Worm (Caenorhabditis elegans) whole organism, midembryonic: ENCODE measurements around the gene fkh-4.
"Not testable (repeated sequence)": the region's sequence is repeated elsewhere in the genome, so short reads cannot be mapped to it uniquely, and the experiment has no call there.

Experiments used
- T22C8.4 ChIP-seq: fragments of 200-800 bp; sonication (Bioruptor generic); IDR thresholded peaks from 2 replicates; pipeline ENCODE4 v1.3.6; 2022; ENCODE audit warnings: missing genetic modification characterization, missing compliant biosample characterization
- cog-1 ChIP-seq: sonication (generic microtip); optimal IDR thresholded peaks from 2 replicates; lab custom pipeline; 2016; ENCODE audit warnings: missing genetic modification characterization, missing compliant biosample characterization
- flt-1 ChIP-seq: fragments of 200-800 bp; sonication (Bioruptor generic); IDR thresholded peaks from 2 replicates; pipeline ENCODE4 v1.3.6; 2022; ENCODE audit warnings: missing genetic modification characterization, missing compliant biosample characterization
- klf-2 ChIP-seq: fragments of 200-800 bp; sonication (Bioruptor generic); conservative IDR thresholded peaks from 2 replicates; pipeline ENCODE4 v1.3.6; 2022; ENCODE audit warnings: missing genetic modification reagents, missing genetic modification characterization, missing compliant biosample characterization
- med-1 ChIP-seq: sonication (generic microtip); optimal IDR thresholded peaks from 2 replicates; lab custom pipeline; 2017; ENCODE audit warnings: missing genetic modification characterization, mild to moderate bottlenecking, missing compliant biosample characterization, antibody characterized with exemption, missing genetic modification reagents; ENCODE audit not compliant: insufficient read depth
- ref-1 ChIP-seq: fragments of 200-800 bp; sonication (Bioruptor generic); conservative IDR thresholded peaks from 2 replicates; pipeline ENCODE4 v1.3.6; 2022; ENCODE audit warnings: missing genetic modification reagents, missing genetic modification characterization, missing compliant biosample characterization
- tab-1 ChIP-seq: fragments of 200-800 bp; sonication (Bioruptor generic); IDR thresholded peaks from 2 replicates; pipeline ENCODE4 v1.3.6; 2022; ENCODE audit warnings: missing genetic modification characterization, missing compliant biosample characterization
- ztf-23 ChIP-seq: fragments of 200-800 bp; sonication (Bioruptor generic); IDR thresholded peaks from 2 replicates; pipeline ENCODE4 v1.3.6; 2022; ENCODE audit warnings: missing genetic modification reagents, missing genetic modification characterization, missing compliant biosample characterization
- ztf-29 ChIP-seq: fragments of 200-800 bp; sonication (Bioruptor generic); IDR thresholded peaks from 2 replicates; pipeline ENCODE4 v1.3.6; 2022; ENCODE audit warnings: missing genetic modification reagents, missing genetic modification characterization, missing compliant biosample characterization

fkh-4 gene

DNA sequence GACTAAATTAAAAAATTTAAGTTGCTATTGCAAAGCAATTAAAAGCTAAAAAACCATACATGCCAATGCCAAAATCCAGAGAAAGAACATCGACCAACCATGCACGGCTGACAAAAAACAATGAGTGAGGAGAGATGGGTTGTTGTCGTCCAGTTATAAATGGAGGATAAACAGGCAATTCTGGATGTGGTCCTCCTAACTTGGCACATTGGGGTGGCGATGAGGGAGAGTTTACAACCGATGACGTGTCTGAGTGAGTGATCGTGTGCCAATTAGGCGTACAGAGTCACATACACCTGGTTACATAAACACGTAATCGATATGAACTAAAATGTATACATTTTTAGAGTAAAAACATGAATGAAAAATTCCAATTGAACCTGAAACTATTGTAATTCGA lies 2.7 kb upstream of the fkh-4 start, which contains the start of gene C29F7.10:
TSS of gene C29F7.10 (minus strand) at position 101 of the 400 bp plus-strand sequence.
- TF ChIP-seq ref-1 (GFP tag; lab: Robert Waterston, UW); T22C8.4 (GFP tag; lab: Robert Waterston, UW); ztf-23: not testable (repeated sequence)

DNA sequence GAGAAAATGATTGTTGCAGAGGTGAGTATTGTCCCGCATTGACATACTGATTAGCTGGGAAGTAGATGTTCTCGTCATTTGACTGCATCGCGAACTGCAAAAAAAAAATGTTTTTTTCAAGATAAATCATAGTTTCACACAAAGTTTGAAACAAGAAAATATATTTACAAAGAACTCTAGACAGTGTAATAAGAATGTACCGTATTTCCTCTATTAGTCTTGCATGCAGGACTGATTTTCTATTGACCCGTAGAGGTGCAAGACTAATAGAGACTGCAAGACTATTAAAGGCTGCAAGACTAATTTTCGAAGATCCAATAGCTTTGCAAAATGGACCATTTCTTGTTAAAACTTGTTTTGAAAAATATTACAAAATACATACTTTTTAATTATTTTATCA lies 5.3 kb downstream of the fkh-4 start, which contains the start of gene fkh-3:
TSS of gene fkh-3 (minus strand) at position 101 of the 400 bp plus-strand sequence.
- no peak for TF ChIP-seq cog-1
- no peak for TF ChIP-seq med-1
- TF ChIP-seq tab-1 (GFP tag; lab: Robert Waterston, UW): no peak
- TF ChIP-seq ztf-29 (GFP tag; lab: Robert Waterston, UW): no peak
- no peak for TF ChIP-seq klf-2 (GFP tag; lab: Robert Waterston, UW)
- TF ChIP-seq ref-1 (GFP tag; lab: Robert Waterston, UW): no peak
- TF ChIP-seq T22C8.4 (GFP tag; lab: Robert Waterston, UW): no peak
- TF ChIP-seq ztf-23: no peak

DNA sequence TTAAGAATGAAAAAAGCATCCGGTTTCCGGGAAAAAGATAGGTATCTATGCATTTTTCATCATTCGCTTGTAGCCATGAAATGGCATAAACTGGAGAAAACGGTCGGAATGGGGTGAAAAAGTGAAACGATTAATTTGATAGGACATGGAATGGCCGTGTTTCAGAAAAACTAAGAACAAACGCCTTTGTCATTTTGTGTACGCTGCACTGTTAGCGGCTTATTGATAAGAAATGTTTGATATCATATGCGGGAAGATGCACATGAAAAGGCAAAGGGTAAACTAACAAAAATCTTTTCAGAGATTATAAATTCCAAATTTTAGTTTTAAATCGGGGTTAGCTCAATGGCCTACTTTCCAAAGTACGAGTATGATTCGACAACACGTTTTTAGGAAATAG lies 7.6 kb downstream of the fkh-4 start:
- TF ChIP-seq ztf-29 (GFP tag; lab: Robert Waterston, UW) (no peak), flt-1 (no peak)

DNA sequence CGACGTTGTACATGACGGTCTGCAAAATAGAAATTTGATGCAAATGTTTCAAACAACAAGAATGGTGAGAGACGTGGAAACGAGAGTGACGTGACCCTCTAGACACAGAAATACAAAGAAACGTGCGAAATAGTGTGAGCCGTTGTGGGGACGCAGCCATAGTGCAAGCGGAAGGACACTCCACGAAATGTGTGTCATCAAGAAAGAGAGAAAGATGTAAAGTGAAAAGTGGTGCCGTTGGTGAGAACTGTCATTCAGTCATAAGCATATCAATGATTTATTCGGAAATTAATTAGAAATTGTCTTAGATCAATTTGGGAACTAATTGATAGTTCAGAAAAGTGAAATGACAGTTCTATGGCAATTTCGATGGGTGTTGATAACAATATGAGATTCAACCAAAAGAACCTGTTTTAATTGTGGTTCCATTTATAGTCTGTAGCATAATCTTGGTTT lies 8.7 kb downstream of the fkh-4 start, which contains the start of gene C29F7.3:
TSS of gene C29F7.3 (minus strand) at position 51 of the 456 bp plus-strand sequence.
- TF ChIP-seq flt-1: no peak
- TF ChIP-seq ztf-23: no peak
- TF ChIP-seq tab-1 (GFP tag; lab: Robert Waterston, UW): no peak
- peak; percentile 58 for TF ChIP-seq cog-1
- no peak for TF ChIP-seq ref-1 (GFP tag; lab: Robert Waterston, UW)
- no peak for TF ChIP-seq med-1
- no peak for TF ChIP-seq T22C8.4 (GFP tag; lab: Robert Waterston, UW)
- TF ChIP-seq klf-2 (GFP tag; lab: Robert Waterston, UW): no peak

DNA sequence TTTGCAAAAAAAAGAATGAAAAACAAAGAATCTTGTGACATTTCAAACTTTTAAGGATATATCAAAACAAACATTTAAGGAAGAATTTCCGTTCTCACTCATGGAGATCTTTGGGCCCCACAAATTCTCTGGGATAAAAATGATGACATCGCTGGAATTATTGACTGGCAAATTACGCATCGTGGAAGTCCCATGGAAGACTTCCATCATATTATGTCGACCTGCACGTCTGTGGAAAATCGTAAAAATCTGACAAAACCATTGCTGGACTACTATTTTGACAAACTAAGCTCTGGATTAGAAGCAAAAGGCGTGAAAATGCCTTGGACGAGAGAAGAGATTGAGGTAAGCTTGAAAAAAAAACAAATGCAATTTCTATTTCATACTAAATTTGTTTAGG lies 11.2 kb downstream of the fkh-4 start:
- no peak for TF ChIP-seq flt-1
- TF ChIP-seq ztf-23: no peak
- TF ChIP-seq T22C8.4 (GFP tag; lab: Robert Waterston, UW): no peak
- TF ChIP-seq med-1: no peak
- no peak for TF ChIP-seq klf-2 (GFP tag; lab: Robert Waterston, UW)
- no peak for TF ChIP-seq cog-1
- TF ChIP-seq ztf-29 (GFP tag; lab: Robert Waterston, UW): no peak
- no peak for TF ChIP-seq tab-1 (GFP tag; lab: Robert Waterston, UW)

DNA sequence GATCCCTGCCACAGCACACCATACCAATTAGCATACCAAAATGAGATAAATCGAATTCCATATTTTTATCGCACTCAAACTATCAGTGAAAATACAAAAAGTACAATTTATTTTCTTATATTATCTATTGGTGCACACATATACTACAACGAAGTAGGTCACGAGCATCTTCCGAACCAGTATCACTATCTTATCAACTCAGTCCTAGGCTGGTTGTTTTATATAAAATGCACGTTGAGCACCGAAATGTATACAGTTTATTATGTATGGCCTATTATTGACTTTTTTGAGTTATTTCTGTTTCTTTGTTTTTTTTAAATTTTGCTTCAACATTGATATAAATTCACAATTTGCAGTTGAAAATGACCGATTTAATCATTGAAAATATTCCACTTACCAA lies 12.9 kb downstream of the fkh-4 start, which contains the start of gene C29F7.2:
TSS of gene C29F7.2 (plus strand) at position 357 of the 400 bp plus-strand sequence.
- TF ChIP-seq cog-1 (no peak), klf-2 (GFP tag; lab: Robert Waterston, UW) (no peak), T22C8.4 (GFP tag; lab: Robert Waterston, UW) (no peak), tab-1 (GFP tag; lab: Robert Waterston, UW) (no peak), med-1 (no peak), ztf-29 (GFP tag; lab: Robert Waterston, UW) (no peak), ref-1 (GFP tag; lab: Robert Waterston, UW) (no peak)

DNA sequence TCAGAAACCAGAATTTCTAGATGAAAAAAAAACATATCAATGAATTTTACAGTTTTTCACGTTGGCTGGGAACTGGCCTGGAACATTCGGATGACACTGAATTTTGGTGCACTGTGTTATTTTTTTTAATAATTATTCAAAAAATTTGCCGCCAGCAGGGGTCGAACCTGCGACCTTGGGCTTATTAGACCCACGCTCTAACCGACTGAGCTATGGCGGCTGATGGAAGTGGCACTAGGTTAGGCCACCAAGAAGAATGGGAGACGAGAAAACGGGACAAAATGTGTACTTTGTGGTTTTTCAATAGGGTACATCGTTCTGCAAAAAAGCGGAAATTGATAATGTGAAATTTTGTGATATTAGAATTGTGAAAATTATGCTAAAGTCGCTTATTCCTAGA lies 13.7 kb downstream of the fkh-4 start:
- peak; percentile 86 for TF ChIP-seq tab-1 (GFP tag; lab: Robert Waterston, UW)
- TF ChIP-seq klf-2 (GFP tag; lab: Robert Waterston, UW): peak; percentile 77
- TF ChIP-seq med-1: no peak
- peak; percentile 65; the same call in 1 of the 2 replicates for TF ChIP-seq ztf-23
- TF ChIP-seq T22C8.4 (GFP tag; lab: Robert Waterston, UW): no peak
- TF ChIP-seq ref-1 (GFP tag; lab: Robert Waterston, UW): no peak; the same call in 1 of the 2 replicates
- peak; percentile 84 for TF ChIP-seq ztf-29 (GFP tag; lab: Robert Waterston, UW)
- TF ChIP-seq cog-1: peak; percentile 17
- TF ChIP-seq flt-1: peak; percentile 60

DNA sequence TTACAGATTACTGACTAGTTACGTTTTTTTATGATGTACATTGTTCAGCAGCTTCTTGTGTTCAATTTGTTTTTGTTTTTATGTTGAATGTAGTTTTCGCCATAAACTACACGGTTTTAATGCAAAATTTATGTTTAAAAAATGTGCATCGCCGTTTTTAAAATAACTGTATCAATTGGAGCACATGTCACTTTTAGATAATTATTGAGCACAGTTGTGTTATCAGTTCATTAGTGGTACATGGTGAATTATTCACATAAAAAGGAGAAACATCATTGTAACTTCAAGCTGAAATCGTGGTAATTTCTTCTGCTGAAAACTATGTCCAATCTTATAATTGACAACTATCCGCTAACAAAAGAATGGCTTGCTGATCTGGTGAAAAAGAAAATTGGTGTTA lies 16.3 kb downstream of the fkh-4 start:
- TF ChIP-seq tab-1 (GFP tag; lab: Robert Waterston, UW): no peak
- no peak for TF ChIP-seq med-1
- TF ChIP-seq ztf-29 (GFP tag; lab: Robert Waterston, UW): no peak
- TF ChIP-seq T22C8.4 (GFP tag; lab: Robert Waterston, UW): no peak
- TF ChIP-seq cog-1: no peak
- no peak for TF ChIP-seq ref-1 (GFP tag; lab: Robert Waterston, UW)
- no peak for TF ChIP-seq klf-2 (GFP tag; lab: Robert Waterston, UW)
- no peak for TF ChIP-seq ztf-23
- no peak for TF ChIP-seq flt-1

DNA sequence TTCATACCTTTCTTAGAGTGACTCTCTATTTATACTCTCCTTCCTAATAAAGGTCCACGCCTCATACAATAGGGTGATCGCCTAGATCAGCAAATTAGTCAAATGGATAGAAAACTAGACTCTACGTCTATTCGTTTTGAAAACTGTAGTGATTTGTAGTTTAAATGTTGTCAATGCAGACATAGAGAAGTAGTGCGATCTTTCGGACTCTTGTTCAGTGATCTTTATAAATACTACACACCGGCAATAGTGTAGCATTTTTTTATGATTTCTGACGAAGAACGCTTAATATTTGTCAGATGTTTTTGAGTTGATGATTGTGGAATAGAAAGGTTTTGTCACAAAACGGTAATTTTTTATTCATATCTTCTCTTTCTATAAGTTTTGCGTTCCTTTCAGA lies 17.3 kb downstream of the fkh-4 start:
- TF ChIP-seq ref-1 (GFP tag; lab: Robert Waterston, UW) (no peak), T22C8.4 (GFP tag; lab: Robert Waterston, UW) (no peak), med-1 (no peak), klf-2 (GFP tag; lab: Robert Waterston, UW) (no peak), ztf-23 (no peak), ztf-29 (GFP tag; lab: Robert Waterston, UW) (no peak)

DNA sequence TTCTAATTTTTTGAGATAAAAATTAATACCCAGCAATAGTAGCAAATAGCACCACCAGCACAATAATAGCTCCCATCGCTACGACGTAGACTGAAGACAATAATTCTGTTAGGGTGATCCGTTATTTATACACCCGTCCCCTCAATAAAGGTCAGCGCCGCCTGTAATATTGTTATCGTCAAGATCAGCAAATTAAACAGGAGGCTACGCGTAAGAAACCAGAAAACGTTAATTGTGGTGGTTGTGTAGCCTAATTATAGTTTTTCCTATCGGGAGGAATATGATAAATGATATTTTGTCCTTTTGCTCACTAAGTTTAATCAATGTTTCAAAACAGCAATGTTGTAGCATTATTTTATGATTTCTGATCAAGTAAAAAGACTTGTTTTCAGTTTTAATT lies 19.1 kb downstream of the fkh-4 start, which contains the start of the genes cyp-13B1 and C29F7.1:
TSS of gene cyp-13B1 (minus strand) at position 101 of the 400 bp plus-strand sequence.
TSS of gene C29F7.1 (plus strand) at position 394 of the 400 bp plus-strand sequence.
- TF ChIP-seq klf-2 (GFP tag; lab: Robert Waterston, UW): no peak
- TF ChIP-seq med-1: no peak
- TF ChIP-seq cog-1: no peak
- TF ChIP-seq flt-1: no peak

DNA sequence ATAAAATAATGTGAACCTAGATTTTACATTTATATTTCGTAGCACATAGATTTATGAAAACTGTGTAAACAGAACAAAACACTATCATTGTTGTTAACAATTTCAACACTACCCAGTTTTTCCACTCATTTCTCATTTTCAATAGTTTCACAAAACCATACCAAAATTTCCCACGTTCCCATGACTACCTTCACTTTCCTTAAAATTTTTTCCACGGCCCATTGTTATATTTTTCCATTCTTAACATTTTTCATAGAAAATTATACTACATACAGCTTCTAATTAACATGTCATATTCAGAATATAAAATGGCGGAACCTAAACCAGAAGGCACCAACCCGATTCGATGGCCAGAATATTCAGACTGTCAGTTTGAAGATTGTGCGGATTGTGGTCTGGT lies 26.9 kb downstream of the fkh-4 start, which contains the start of gene F02C12.1:
TSS of gene F02C12.1 (plus strand) at position 301 of the 400 bp plus-strand sequence.
- no peak for TF ChIP-seq ztf-23
- TF ChIP-seq med-1: no peak
- no peak for TF ChIP-seq cog-1
